Fruit fly (Drosophila melanogaster) whole organism, embryonic: Measurements from ENCODE around the gene CG17202.

Source experiments
- Aef1 ChIP-seq: fragments of 200-800 bp; sonication (Bioruptor generic); IDR thresholded peaks from 3 replicates; pipeline ENCODE4 v1.3.6; 2022; ENCODE audit warnings: missing biosample characterization, missing genetic modification characterization
- CG10267 ChIP-seq: fragments of 200-800 bp; sonication (Bioruptor generic); optimal IDR thresholded peaks from 2 replicates; lab custom pipeline; 2018; ENCODE audit warnings: missing biosample characterization, mild to moderate bottlenecking, missing genetic modification characterization, moderate library complexity
- CG11560 ChIP-seq: fragments of 200-800 bp; sonication (Bioruptor generic); IDR thresholded peaks from 3 replicates; pipeline ENCODE4 v1.3.6; 2022; ENCODE audit warnings: missing biosample characterization, missing genetic modification characterization
- CG12219 ChIP-seq: fragments of 200-800 bp; sonication (Bioruptor generic); optimal IDR thresholded peaks from 3 replicates; lab custom pipeline; 2018; ENCODE audit warnings: missing biosample characterization, mild to moderate bottlenecking, missing genetic modification characterization
- CG12236 ChIP-seq: fragments of 200-800 bp; sonication (Bioruptor generic); optimal IDR thresholded peaks from 2 replicates; lab custom pipeline; 2016; ENCODE audit warnings: missing biosample characterization, missing genetic modification characterization
- CG13296 ChIP-seq: fragments of 200-800 bp; sonication (Bioruptor generic); optimal IDR thresholded peaks from 3 replicates; lab custom pipeline; 2018; ENCODE audit warnings: missing biosample characterization, mild to moderate bottlenecking, missing genetic modification characterization
- CG14050 ChIP-seq: fragments of 200-800 bp; sonication (Bioruptor generic); IDR thresholded peaks from 3 replicates; pipeline ENCODE4 v1.3.6; 2022; ENCODE audit warnings: missing biosample characterization, missing genetic modification characterization
- CG16813 ChIP-seq: fragments of 200-800 bp; sonication (Bioruptor generic); IDR thresholded peaks from 3 replicates; pipeline ENCODE4 v1.3.6; 2022; ENCODE audit warnings: missing biosample characterization, missing genetic modification characterization; ENCODE audit not compliant: partially characterized antibody
- CG18262 ChIP-seq: fragments of 200-800 bp; optimal IDR thresholded peaks from 3 replicates; lab custom pipeline; 2019; ENCODE audit warnings: missing biosample characterization, mild to moderate bottlenecking, missing genetic modification characterization, moderate library complexity
- CG32532 ChIP-seq: fragments of 200-800 bp; sonication (Bioruptor generic); IDR thresholded peaks from 2 replicates; pipeline ENCODE4 v1.3.6; 2022; ENCODE audit warnings: missing biosample characterization, missing genetic modification characterization
- CG33213 ChIP-seq: fragments of 200-800 bp; sonication (Bioruptor generic); optimal IDR thresholded peaks from 3 replicates; lab custom pipeline; 2016; ENCODE audit warnings: missing biosample characterization, missing genetic modification characterization
- CG6272 ChIP-seq: fragments of 200-800 bp; sonication (Bioruptor generic); IDR thresholded peaks from 2 replicates; pipeline ENCODE4 v1.3.6; 2022; ENCODE audit warnings: missing biosample characterization, missing genetic modification characterization
- CG6791 ChIP-seq: fragments of 200-800 bp; sonication (Bioruptor generic); IDR thresholded peaks from 3 replicates; pipeline ENCODE4 v1.3.6; 2022; ENCODE audit warnings: missing biosample characterization, missing genetic modification characterization; ENCODE audit not compliant: partially characterized antibody
- CG7372 ChIP-seq: fragments of 200-800 bp; sonication (Bioruptor generic); IDR thresholded peaks from 2 replicates; pipeline ENCODE4 v1.3.6; 2022; ENCODE audit warnings: missing biosample characterization, missing genetic modification characterization
- CG7987 ChIP-seq: fragments of 200-800 bp; sonication (Bioruptor generic); optimal IDR thresholded peaks from 2 replicates; lab custom pipeline; 2018; ENCODE audit warnings: missing biosample characterization, mild to moderate bottlenecking, missing genetic modification characterization, moderate library complexity
- CG8478 ChIP-seq: fragments of >200 bp; optimal IDR thresholded peaks from 2 replicates; lab custom pipeline; 2018
- CG8765 ChIP-seq: fragments of 200-800 bp; sonication (Bioruptor generic); IDR thresholded peaks from 2 replicates; pipeline ENCODE4 v1.3.6; 2022; ENCODE audit warnings: missing biosample characterization, missing genetic modification characterization
- Dbx ChIP-seq: fragments of 200-800 bp; sonication (Bioruptor generic); IDR thresholded peaks from 3 replicates; pipeline ENCODE4 v1.3.6; 2022; ENCODE audit warnings: missing biosample characterization, missing genetic modification characterization
- Dip2 ChIP-seq: fragments of 200-800 bp; sonication (Bioruptor generic); IDR thresholded peaks from 2 replicates; pipeline ENCODE4 v1.3.6; 2022; ENCODE audit warnings: missing biosample characterization, missing genetic modification characterization
- E2f2 ChIP-seq: fragments of 200-800 bp; sonication (Bioruptor generic); IDR thresholded peaks from 2 replicates; pipeline ENCODE4 v1.3.6; 2022; ENCODE audit warnings: missing biosample characterization, missing genetic modification characterization
- Elba2 ChIP-seq: fragments of 200-800 bp; sonication (Bioruptor generic); optimal IDR thresholded peaks from 3 replicates; lab custom pipeline; 2016; ENCODE audit warnings: missing biosample characterization, missing genetic modification characterization
- Ets97D ChIP-seq: fragments of 200-800 bp; sonication (Bioruptor generic); optimal IDR thresholded peaks from 3 replicates; lab custom pipeline; 2016; ENCODE audit warnings: missing biosample characterization, missing genetic modification characterization
- Fer1 ChIP-seq: fragments of 200-800 bp; sonication (Bioruptor generic); optimal IDR thresholded peaks from 2 replicates; lab custom pipeline; 2017; ENCODE audit warnings: missing biosample characterization, mild to moderate bottlenecking, missing genetic modification characterization
- Lpt ChIP-seq: fragments of >200 bp; optimal IDR thresholded peaks from 2 replicates; lab custom pipeline; 2018; ENCODE audit warnings: missing biosample characterization, missing genetic modification characterization
- Mrtf ChIP-seq: fragments of 200-800 bp; sonication (Bioruptor generic); IDR thresholded peaks from 3 replicates; pipeline ENCODE4 v1.3.6; 2022; ENCODE audit warnings: missing biosample characterization, missing genetic modification characterization
- NFAT ChIP-seq: fragments of 200-800 bp; sonication (Bioruptor generic); IDR thresholded peaks from 2 replicates; pipeline ENCODE4 v1.3.6; 2022; ENCODE audit warnings: missing biosample characterization, missing genetic modification characterization
- Neu2 ChIP-seq: fragments of 200-800 bp; sonication (Bioruptor generic); optimal IDR thresholded peaks from 3 replicates; lab custom pipeline; 2016; ENCODE audit warnings: missing biosample characterization, missing genetic modification characterization, borderline replicate concordance
- PHDP ChIP-seq: fragments of 200-800 bp; sonication (Bioruptor generic); optimal IDR thresholded peaks from 3 replicates; lab custom pipeline; 2018; ENCODE audit warnings: missing biosample characterization, mild to moderate bottlenecking, missing genetic modification characterization, moderate library complexity
- Sry-δ ChIP-seq: fragments of 200-800 bp; sonication (Bioruptor generic); optimal IDR thresholded peaks from 2 replicates; lab custom pipeline; 2016; ENCODE audit warnings: missing biosample characterization, missing genetic modification characterization
- amos ChIP-seq: fragments of 200-800 bp; sonication (Bioruptor generic); IDR thresholded peaks from 2 replicates; pipeline ENCODE4 v1.3.6; 2022; ENCODE audit warnings: missing biosample characterization, missing genetic modification characterization; ENCODE audit not compliant: partially characterized antibody
- ato ChIP-seq: fragments of 200-800 bp; sonication (Bioruptor generic); IDR thresholded peaks from 2 replicates; pipeline ENCODE4 v1.3.6; 2022; ENCODE audit warnings: missing biosample characterization, missing genetic modification characterization; ENCODE audit not compliant: partially characterized antibody
- bcd ChIP-seq: fragments of 200-800 bp; sonication (Bioruptor generic); optimal IDR thresholded peaks from 2 replicates; lab custom pipeline; 2017; ENCODE audit warnings: missing biosample characterization, mild to moderate bottlenecking, missing genetic modification characterization
- bowl ChIP-seq: fragments of 200-800 bp; sonication (Bioruptor generic); IDR thresholded peaks from 2 replicates; pipeline ENCODE4 v1.3.6; 2022; ENCODE audit warnings: missing biosample characterization, missing genetic modification characterization
- br ChIP-seq: fragments of >200 bp; optimal IDR thresholded peaks from 2 replicates; lab custom pipeline; 2017
- caup ChIP-seq: fragments of 200-800 bp; sonication (Bioruptor generic); optimal IDR thresholded peaks from 3 replicates; lab custom pipeline; 2017; ENCODE audit warnings: missing biosample characterization, mild to moderate bottlenecking, missing genetic modification characterization, moderate library complexity; ENCODE audit not compliant: severe bottlenecking
- cg ChIP-seq: fragments of 200-800 bp; sonication (Bioruptor generic); optimal IDR thresholded peaks from 3 replicates; lab custom pipeline; 2019; ENCODE audit warnings: missing biosample characterization, mild to moderate bottlenecking, missing genetic modification characterization, moderate library complexity
- chn ChIP-seq: fragments of 200-800 bp; sonication (Bioruptor generic); optimal IDR thresholded peaks from 2 replicates; lab custom pipeline; 2016; ENCODE audit warnings: missing biosample characterization, missing genetic modification characterization
- dmrt99B ChIP-seq: fragments of 200-800 bp; sonication (Bioruptor generic); optimal IDR thresholded peaks from 2 replicates; lab custom pipeline; 2018; ENCODE audit warnings: missing biosample characterization, mild to moderate bottlenecking, missing genetic modification characterization, moderate library complexity
- hkb ChIP-seq, 2 experiments: fragments of 200-800 bp in 1 of 2; fragments of >200 bp in 1 of 2; sonication (Bioruptor generic) in 1 of 2; IDR thresholded peaks in 1 of 2; optimal IDR thresholded peaks in 1 of 2; 2 replicates each; pipeline versions ENCODE4 v1.3.6 to Lab custom; 2017 to 2022; ENCODE audit warnings: missing biosample characterization in 1 of 2, missing genetic modification characterization in 1 of 2
- hth ChIP-seq: fragments of >200 bp; optimal IDR thresholded peaks from 2 replicates; lab custom pipeline; 2017; ENCODE audit warnings: inconsistent platforms
- klu ChIP-seq: fragments of 200-800 bp; sonication (Bioruptor generic); IDR thresholded peaks from 2 replicates; pipeline ENCODE4 v1.3.6; 2022; ENCODE audit warnings: missing biosample characterization, missing genetic modification characterization
- nau ChIP-seq: fragments of 200-800 bp; sonication (Bioruptor generic); optimal IDR thresholded peaks from 3 replicates; lab custom pipeline; 2017; ENCODE audit warnings: missing biosample characterization, mild to moderate bottlenecking, missing genetic modification characterization, missing genetic modification reagents
- org-1 ChIP-seq: fragments of 200-800 bp; sonication (Bioruptor generic); optimal IDR thresholded peaks from 2 replicates; lab custom pipeline; 2017; ENCODE audit warnings: missing biosample characterization, missing genetic modification characterization
- pum ChIP-seq: fragments of 200-800 bp; sonication (Bioruptor generic); optimal IDR thresholded peaks from 2 replicates; lab custom pipeline; 2016; ENCODE audit warnings: missing biosample characterization, missing genetic modification characterization
- salm ChIP-seq: fragments of 200-800 bp; sonication (Bioruptor generic); optimal IDR thresholded peaks from 2 replicates; lab custom pipeline; 2018; ENCODE audit warnings: missing biosample characterization, mild to moderate bottlenecking, missing genetic modification characterization
- schlank ChIP-seq: fragments of 200-800 bp; sonication (Bioruptor generic); optimal IDR thresholded peaks from 2 replicates; lab custom pipeline; 2018; ENCODE audit warnings: missing biosample characterization, mild to moderate bottlenecking, missing genetic modification characterization
- sqz ChIP-seq: fragments of 200-800 bp; sonication (Bioruptor generic); optimal IDR thresholded peaks from 3 replicates; lab custom pipeline; 2018; ENCODE audit warnings: missing biosample characterization, mild to moderate bottlenecking, missing genetic modification characterization
- twi ChIP-seq: fragments of 200-800 bp; optimal IDR thresholded peaks from 2 replicates; lab custom pipeline; 2019; ENCODE audit warnings: missing biosample characterization, mild to moderate bottlenecking, missing genetic modification characterization, moderate library complexity
- tx ChIP-seq: fragments of 200-800 bp; sonication (Bioruptor generic); optimal IDR thresholded peaks from 2 replicates; lab custom pipeline; 2016; ENCODE audit warnings: missing biosample characterization, missing genetic modification characterization
- wdn ChIP-seq: fragments of 200-800 bp; sonication (Bioruptor generic); IDR thresholded peaks from 2 replicates; pipeline ENCODE4 v1.3.6; 2022; ENCODE audit warnings: missing biosample characterization, missing genetic modification characterization
- wor ChIP-seq: fragments of 200-800 bp; sonication (Bioruptor generic); IDR thresholded peaks from 2 replicates; pipeline ENCODE4 v1.3.6; 2022; ENCODE audit warnings: missing biosample characterization, missing genetic modification characterization
- zen2 ChIP-seq: fragments of 200-800 bp; sonication (Bioruptor generic); IDR thresholded peaks from 3 replicates; pipeline ENCODE4 v1.3.6; 2022; ENCODE audit warnings: missing biosample characterization, missing genetic modification characterization; ENCODE audit not compliant: partially characterized antibody

The CG17202 gene

DNA sequence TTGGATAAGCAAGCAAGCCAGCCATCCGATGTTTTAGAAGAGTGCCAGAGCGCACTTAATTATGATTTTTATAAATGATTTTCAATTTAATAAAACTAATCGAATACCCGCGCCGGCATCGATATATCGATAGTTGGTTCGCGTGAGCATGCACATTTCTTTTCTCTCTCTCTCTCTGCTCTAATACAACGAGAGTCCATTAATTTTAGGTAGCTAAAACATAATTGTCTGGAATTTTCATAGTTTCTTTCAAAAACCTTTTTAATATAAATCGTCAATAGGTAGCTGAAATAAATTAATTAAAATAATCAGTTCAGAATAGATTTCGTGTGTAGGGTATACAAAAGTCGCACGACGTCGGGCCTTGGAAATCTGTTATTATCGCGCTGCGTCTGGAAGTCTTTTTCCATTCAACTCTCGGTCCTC lies 26.3 kb downstream of the CG17202 start, which contains the start of gene CG18549 (continued):
- TF ChIP-seq Sry-δ: peak; percentile 87
- TF ChIP-seq CG10267: peak; percentile 100
- peak; percentile 100 for TF ChIP-seq CG32532
- TF ChIP-seq CG6272: peak; percentile 99
- peak; percentile 76 for TF ChIP-seq Elba2
- TF ChIP-seq schlank (tag; lab: Kevin White, UChicago): peak; percentile 99
- TF ChIP-seq CG16813: peak; percentile 80
- TF ChIP-seq Aef1: peak; percentile 100
- peak; percentile 100 for TF ChIP-seq caup
- peak; percentile 100 for TF ChIP-seq chn (GFP tag; lab: Kevin White, UChicago)
- peak; percentile 100 for TF ChIP-seq CG14050 (GFP tag; lab: Robert Waterston, UW)
- TF ChIP-seq Dbx: peak; percentile 100
- TF ChIP-seq Ets97D (GFP tag; lab: Kevin White, UChicago): peak; percentile 96
- peak; percentile 100 for TF ChIP-seq sqz (GFP tag; lab: Kevin White, UChicago)
- peak; percentile 100 for TF ChIP-seq PHDP (tag; lab: Kevin White, UChicago)
- TF ChIP-seq bcd (GFP tag; lab: Kevin White, UChicago): peak; percentile 100
- TF ChIP-seq klu (GFP tag; lab: Robert Waterston, UW): peak; percentile 99
- TF ChIP-seq nau (GFP tag; lab: Kevin White, UChicago): peak; percentile 100
- TF ChIP-seq CG33213 (GFP tag; lab: Kevin White, UChicago): peak; percentile 99
- TF ChIP-seq dmrt99B: peak; percentile 100
- TF ChIP-seq CG12219 (GFP tag; lab: Kevin White, UChicago): peak; percentile 100
- TF ChIP-seq wor (GFP tag; lab: Robert Waterston, UW): peak; percentile 100
- peak; percentile 99 for TF ChIP-seq CG12236
- no peak for TF ChIP-seq hth (lab: Kevin White, UChicago)
- TF ChIP-seq salm: peak; percentile 100
- no peak for TF ChIP-seq br (lab: Kevin White, UChicago)
- TF ChIP-seq ato (GFP tag; lab: Robert Waterston, UW): peak; percentile 71
- TF ChIP-seq hkb (optimal IDR thresholded peaks at IDR 0.05; lab: Kevin White, UChicago): no peak
- peak; percentile 100 for TF ChIP-seq hkb (GFP tag; IDR thresholded peaks at IDR 0.05; lab: Robert Waterston, UW)
- peak; percentile 85 for TF ChIP-seq amos (GFP tag; lab: Robert Waterston, UW)
- peak; percentile 91 for TF ChIP-seq Neu2 (GFP tag; lab: Kevin White, UChicago)
- peak; percentile 100 for TF ChIP-seq CG13296 (GFP tag; lab: Kevin White, UChicago)
- TF ChIP-seq Fer1 (GFP tag; lab: Kevin White, UChicago): peak; percentile 100
- peak; percentile 100 for TF ChIP-seq CG7372 (GFP tag; lab: Robert Waterston, UW)
- TF ChIP-seq Dip2 (GFP tag; lab: Robert Waterston, UW): peak; percentile 83
- peak; percentile 99 for TF ChIP-seq Mrtf (GFP tag; lab: Robert Waterston, UW)
- no peak for TF ChIP-seq cg (GFP tag; lab: Kevin White, UChicago)
- TF ChIP-seq pum (GFP tag; lab: Kevin White, UChicago): peak; percentile 99
- no peak for TF ChIP-seq Lpt (GFP tag; lab: Kevin White, UChicago)
- TF ChIP-seq wdn (GFP tag; lab: Robert Waterston, UW): peak; percentile 99
- peak; percentile 99 for TF ChIP-seq NFAT
- peak; percentile 99 for TF ChIP-seq org-1 (GFP tag; lab: Kevin White, UChicago)
- TF ChIP-seq E2f2 (GFP tag; lab: Robert Waterston, UW): peak; percentile 98
- peak; percentile 99 for TF ChIP-seq CG7987 (GFP tag; lab: Kevin White, UChicago)
- TF ChIP-seq CG8765 (GFP tag; lab: Robert Waterston, UW): peak; percentile 98
- TF ChIP-seq bowl (GFP tag; lab: Robert Waterston, UW): peak; percentile 100
- no peak for TF ChIP-seq CG8478 (lab: Kevin White, UChicago)
- peak; percentile 99 for TF ChIP-seq tx (GFP tag; lab: Kevin White, UChicago)
- TF ChIP-seq CG18262 (tag; lab: Kevin White, UChicago): peak; percentile 100
- TF ChIP-seq twi (tag; lab: Kevin White, UChicago): peak; percentile 99
- peak; percentile 97 for TF ChIP-seq CG11560 (tag; lab: Robert Waterston, UW)
- peak; percentile 81 for TF ChIP-seq CG6791 (GFP tag; lab: Robert Waterston, UW)
- TF ChIP-seq zen2: peak; percentile 84
